Worm (Caenorhabditis elegans) whole organism, young adult: ENCODE results near the gene ZK121.2.

Experiments
- D2030.7 ChIP-seq: fragments of 200-800 bp; sonication (Bioruptor generic); IDR thresholded peaks from 2 replicates; pipeline ENCODE4 v1.3.6; 2022; ENCODE audit warnings: missing genetic modification reagents, missing genetic modification characterization, missing compliant biosample characterization
- F49E8.2 ChIP-seq: sonication (generic microtip); optimal IDR thresholded peaks from 3 replicates; lab custom pipeline; 2017; ENCODE audit warnings: missing genetic modification characterization, mild to moderate bottlenecking, missing compliant biosample characterization, antibody characterized with exemption, moderate library complexity; ENCODE audit not compliant: insufficient read depth
- F55B11.4 ChIP-seq: sonication (generic microtip); optimal IDR thresholded peaks from 2 replicates; lab custom pipeline; 2016; ENCODE audit warnings: missing compliant biosample characterization, missing genetic modification characterization, borderline replicate concordance; ENCODE audit not compliant: insufficient read depth
- T26A5.8 ChIP-seq: sonication (generic microtip); optimal IDR thresholded peaks from 2 replicates; lab custom pipeline; 2016; ENCODE audit warnings: missing genetic modification characterization, missing compliant biosample characterization
- Y67H2A.10 ChIP-seq: fragments of 200-800 bp; sonication (Bioruptor generic); conservative IDR thresholded peaks from 2 replicates; pipeline ENCODE4 v1.3.6; 2022; ENCODE audit warnings: missing genetic modification reagents, missing genetic modification characterization, missing compliant biosample characterization
- ZK185.1 ChIP-seq: sonication (generic microtip); optimal IDR thresholded peaks from 2 replicates; lab custom pipeline; 2016; ENCODE audit warnings: mild to moderate bottlenecking, missing genetic modification characterization, missing compliant biosample characterization; ENCODE audit not compliant: poor library complexity, severe bottlenecking
- aptf-3 ChIP-seq: fragments of 200-800 bp; sonication (Bioruptor generic); IDR thresholded peaks from 2 replicates; pipeline ENCODE4 v1.3.6; 2022; ENCODE audit warnings: missing genetic modification characterization, missing compliant biosample characterization
- attf-3 ChIP-seq: fragments of 200-800 bp; sonication (Bioruptor generic); conservative IDR thresholded peaks from 2 replicates; pipeline ENCODE4 v1.3.6; 2022; ENCODE audit warnings: missing genetic modification reagents, missing genetic modification characterization, missing compliant biosample characterization
- attf-5 ChIP-seq: fragments of 200-800 bp; sonication (Bioruptor generic); optimal IDR thresholded peaks from 2 replicates; lab custom pipeline; 2018; ENCODE audit warnings: mild to moderate bottlenecking, missing genetic modification characterization, missing compliant biosample characterization
- attf-6 ChIP-seq: fragments of 200-800 bp; sonication (Bioruptor generic); IDR thresholded peaks from 2 replicates; pipeline ENCODE4 v1.3.6; 2022; ENCODE audit warnings: missing genetic modification reagents, missing genetic modification characterization, missing compliant biosample characterization
- ccch-3 ChIP-seq: fragments of 200-800 bp; sonication (Bioruptor generic); optimal IDR thresholded peaks from 2 replicates; lab custom pipeline; 2018; ENCODE audit warnings: mild to moderate bottlenecking, missing genetic modification characterization, missing compliant biosample characterization
- cebp-1 ChIP-seq, 2 experiments: fragments of 200-800 bp in 1 of 2; sonication (Bioruptor generic) in 1 of 2; sonication (generic microtip) in 1 of 2; IDR thresholded peaks in 1 of 2; optimal IDR thresholded peaks in 1 of 2; 2 replicates each; pipeline versions ENCODE4 v1.3.6 to Lab custom; 2017 to 2022; ENCODE audit warnings: missing compliant biosample characterization in 2 of 2, missing genetic modification characterization in 2 of 2, mild to moderate bottlenecking in 1 of 2, missing genetic modification reagents in 1 of 2, moderate library complexity in 1 of 2
- ceh-100 ChIP-seq: fragments of 200-800 bp; sonication (Bioruptor generic); IDR thresholded peaks from 2 replicates; pipeline ENCODE4 v1.3.6; 2022; ENCODE audit warnings: missing genetic modification reagents, missing genetic modification characterization, missing compliant biosample characterization
- ceh-40 ChIP-seq: fragments of 200-800 bp; sonication (Bioruptor generic); IDR thresholded peaks from 2 replicates; pipeline ENCODE4 v1.3.6; 2022; ENCODE audit warnings: missing genetic modification characterization, missing compliant biosample characterization
- ceh-79 ChIP-seq: sonication (generic microtip); optimal IDR thresholded peaks from 2 replicates; lab custom pipeline; 2017; ENCODE audit warnings: mild to moderate bottlenecking, missing genetic modification characterization, missing compliant biosample characterization
- dpl-1 ChIP-seq: fragments of 150-350 bp; optimal IDR thresholded peaks from 2 replicates; lab custom pipeline; 2014; ENCODE audit warnings: missing biosample characterization, missing genetic modification reagents, missing genetic modification characterization
- efl-1 ChIP-seq: fragments of 150-350 bp; optimal IDR thresholded peaks from 2 replicates; lab custom pipeline; 2014; ENCODE audit warnings: missing biosample characterization, missing genetic modification reagents, missing genetic modification characterization
- egl-44 ChIP-seq: fragments of 200-800 bp; sonication (Bioruptor generic); IDR thresholded peaks from 2 replicates; pipeline ENCODE4 v1.3.6; 2022; ENCODE audit warnings: missing genetic modification reagents, missing genetic modification characterization, missing compliant biosample characterization
- egrh-3 ChIP-seq: fragments of 200-800 bp; sonication (Bioruptor generic); IDR thresholded peaks from 2 replicates; pipeline ENCODE4 v1.3.6; 2022; ENCODE audit warnings: missing genetic modification reagents, missing genetic modification characterization, missing compliant biosample characterization
- ets-4 ChIP-seq: fragments of 200-800 bp; sonication (Bioruptor generic); optimal IDR thresholded peaks from 2 replicates; lab custom pipeline; 2018; ENCODE audit warnings: mild to moderate bottlenecking, missing genetic modification characterization, missing compliant biosample characterization
- gei-17 ChIP-seq: fragments of 200-800 bp; sonication (Bioruptor generic); optimal IDR thresholded peaks from 2 replicates; lab custom pipeline; 2018; ENCODE audit warnings: mild to moderate bottlenecking, missing genetic modification characterization, missing compliant biosample characterization
- him-1 ChIP-seq: sonication (generic microtip); optimal IDR thresholded peaks from 2 replicates; lab custom pipeline; 2016; ENCODE audit warnings: missing genotype, missing genetic modification reagents, missing genetic modification characterization, missing compliant biosample characterization
- hmg-1.2 ChIP-seq: fragments of 200-800 bp; sonication (Bioruptor generic); IDR thresholded peaks from 2 replicates; pipeline ENCODE4 v1.3.6; 2022; ENCODE audit warnings: missing genetic modification reagents, missing genetic modification characterization, missing compliant biosample characterization
- hsf-1 ChIP-seq: fragments of 200-800 bp; sonication (Bioruptor generic); IDR thresholded peaks from 2 replicates; pipeline ENCODE4 v1.3.6; 2022; ENCODE audit warnings: missing genetic modification reagents, missing genetic modification characterization, missing compliant biosample characterization
- lin-26 ChIP-seq: fragments of 200-800 bp; sonication (Bioruptor generic); IDR thresholded peaks from 2 replicates; pipeline ENCODE4 v1.3.6; 2022; ENCODE audit warnings: missing genetic modification reagents, missing genetic modification characterization, missing compliant biosample characterization
- lin-54 ChIP-seq: fragments of 200-800 bp; sonication (Bioruptor generic); optimal IDR thresholded peaks from 2 replicates; lab custom pipeline; 2018; ENCODE audit warnings: mild to moderate bottlenecking, missing genetic modification characterization, missing compliant biosample characterization
- lir-1 ChIP-seq: fragments of 200-800 bp; sonication (Bioruptor generic); conservative IDR thresholded peaks from 2 replicates; pipeline ENCODE4 v1.3.6; 2022; ENCODE audit warnings: missing genetic modification reagents, missing genetic modification characterization, missing compliant biosample characterization
- lsl-1 ChIP-seq: fragments of 200-800 bp; sonication (Bioruptor generic); optimal IDR thresholded peaks from 2 replicates; lab custom pipeline; 2018; ENCODE audit warnings: mild to moderate bottlenecking, missing genetic modification characterization, moderate library complexity, missing compliant biosample characterization
- madf-6 ChIP-seq: fragments of 200-800 bp; sonication (Bioruptor generic); IDR thresholded peaks from 2 replicates; pipeline ENCODE4 v1.3.6; 2022; ENCODE audit warnings: missing genetic modification reagents, missing genetic modification characterization, missing compliant biosample characterization
- mcd-1 ChIP-seq: fragments of 200-800 bp; sonication (Bioruptor generic); IDR thresholded peaks from 2 replicates; pipeline ENCODE4 v1.3.6; 2022; ENCODE audit warnings: missing genetic modification reagents, missing genetic modification characterization, missing compliant biosample characterization
- mel-28 ChIP-seq: sonication (generic microtip); optimal IDR thresholded peaks from 2 replicates; lab custom pipeline; 2016; ENCODE audit warnings: borderline replicate concordance, mild to moderate bottlenecking, missing genetic modification characterization, missing compliant biosample characterization
- mes-4 ChIP-seq: sonication (generic microtip); optimal IDR thresholded peaks from 2 replicates; lab custom pipeline; 2016; ENCODE audit warnings: missing genotype, missing genetic modification characterization, missing compliant biosample characterization
- nhr-27 ChIP-seq: fragments of 200-800 bp; sonication (Bioruptor generic); optimal IDR thresholded peaks from 2 replicates; lab custom pipeline; 2018; ENCODE audit warnings: mild to moderate bottlenecking, missing genetic modification characterization, moderate library complexity, missing compliant biosample characterization
- nhr-80 ChIP-seq: sonication (generic microtip); optimal IDR thresholded peaks from 2 replicates; lab custom pipeline; 2016; ENCODE audit warnings: missing genetic modification characterization, missing compliant biosample characterization
- nhr-90 ChIP-seq: sonication (generic microtip); optimal IDR thresholded peaks from 2 replicates; lab custom pipeline; 2016; ENCODE audit warnings: missing genotype, mild to moderate bottlenecking, missing genetic modification characterization, missing compliant biosample characterization
- pha-4 ChIP-seq: fragments of 150-350 bp; sonication (generic microtip); optimal IDR thresholded peaks from 2 replicates; lab custom pipeline; 2014; ENCODE audit warnings: missing biosample characterization, missing genetic modification reagents, missing genetic modification characterization
- repo-1 ChIP-seq: sonication (generic microtip); optimal IDR thresholded peaks from 2 replicates; lab custom pipeline; 2017; ENCODE audit warnings: mild to moderate bottlenecking, missing genetic modification characterization, missing compliant biosample characterization
- snpc-4 ChIP-seq, 5 experiments: fragments of 150-350 bp in 1 of 5; sonication (generic microtip) in 4 of 5; optimal IDR thresholded peaks; 2 replicates each; lab custom pipeline; 2014 to 2018; ENCODE audit warnings: missing genetic modification characterization in 5 of 5, missing biosample characterization in 3 of 5, antibody characterized with exemption in 2 of 5, mild to moderate bottlenecking in 2 of 5, missing compliant biosample characterization in 2 of 5, missing genotype in 2 of 5, moderate library complexity in 2 of 5, missing genetic modification reagents in 1 of 5
- tbx-9 ChIP-seq: sonication (generic microtip); optimal IDR thresholded peaks from 2 replicates; lab custom pipeline; 2016; ENCODE audit warnings: borderline replicate concordance, missing genetic modification characterization, inconsistent platforms, missing compliant biosample characterization
- unc-62 ChIP-seq: fragments of 150-350 bp; optimal IDR thresholded peaks from 2 replicates; lab custom pipeline; 2014; ENCODE audit warnings: missing biosample characterization, missing genetic modification reagents, missing genetic modification characterization
- xnd-1 ChIP-seq: sonication (generic microtip); optimal IDR thresholded peaks from 2 replicates; lab custom pipeline; 2016; ENCODE audit warnings: missing genotype, missing genetic modification reagents, missing genetic modification characterization, missing compliant biosample characterization
- zfh-2 ChIP-seq: fragments of 200-800 bp; sonication (Bioruptor generic); conservative IDR thresholded peaks from 2 replicates; pipeline ENCODE4 v1.3.6; 2022; ENCODE audit warnings: missing genetic modification reagents, missing genetic modification characterization, missing compliant biosample characterization
- ztf-18 ChIP-seq: sonication (generic microtip); optimal IDR thresholded peaks from 2 replicates; lab custom pipeline; 2016; ENCODE audit warnings: missing genotype, mild to moderate bottlenecking, missing genetic modification characterization, missing compliant biosample characterization

ZK121.2 gene

ce11 chrIII:5375001-5375532 lies 33.6 kb downstream of the ZK121.2 start (continued):
- no peak for TF ChIP-seq attf-3 (GFP tag; lab: Robert Waterston, UW)
- TF ChIP-seq lin-26 (GFP tag; lab: Robert Waterston, UW): no peak
- no peak for TF ChIP-seq mel-28 (tag; lab: Kevin White, UChicago)
- peak; percentile 94 for TF ChIP-seq lsl-1 (GFP tag; lab: Kevin White, UChicago)
- TF ChIP-seq snpc-4 (GFP tag; optimal IDR thresholded peaks at IDR 0.05; lab: Kevin White, UChicago): no peak
- TF ChIP-seq snpc-4 (tag; optimal IDR thresholded peaks at IDR 0.05; lab: Kevin White, UChicago): peak in 1 of 4 experiments; percentile 10
- TF ChIP-seq xnd-1 (tag; lab: Kevin White, UChicago): peak; percentile 78
- TF ChIP-seq madf-6 (GFP tag; lab: Robert Waterston, UW): peak; percentile 94
- peak; percentile 43; the same call in 1 of the 2 replicates for TF ChIP-seq D2030.7 (GFP tag; lab: Robert Waterston, UW)
- TF ChIP-seq hsf-1: 0 out of 2 replicates have a peak, but pooled peaks have one; percentile 22
- no peak for TF ChIP-seq aptf-3
- TF ChIP-seq ztf-18 (tag; lab: Kevin White, UChicago): no peak
- TF ChIP-seq hmg-1.2 (GFP tag; lab: Robert Waterston, UW): peak; percentile 33; the same call in 1 of the 2 replicates
- TF ChIP-seq lin-54 (GFP tag; lab: Kevin White, UChicago): peak; percentile 23

- TF ChIP-seq gei-17 (GFP tag; lab: Kevin White, UChicago): no peak
- TF ChIP-seq F55B11.4 (tag; lab: Kevin White, UChicago): no peak
- 0 out of 2 replicates have a peak, but pooled peaks have one; percentile 18 for TF ChIP-seq hmg-1.2 (GFP tag; lab: Robert Waterston, UW)
- peak; percentile 52 for TF ChIP-seq attf-5 (GFP tag; lab: Kevin White, UChicago)
- TF ChIP-seq mcd-1 (GFP tag; lab: Robert Waterston, UW): peak; percentile 56
- peak; percentile 11 for TF ChIP-seq pha-4
- peak; percentile 38 for TF ChIP-seq nhr-80 (tag; lab: Kevin White, UChicago)
Measured at ce11 chrIII:5379879-5380331, 38.4 kb downstream of the ZK121.2 start, which contains the start of gene paqr-2. paqr-2 (minus strand) TSS chrIII:5379929.

- TF ChIP-seq ceh-40 (GFP tag; lab: Robert Waterston, UW) (no peak), ceh-79 (tag; lab: Kevin White, UChicago) (no peak), Y67H2A.10 (GFP tag; lab: Robert Waterston, UW) (no peak), egrh-3 (GFP tag; lab: Robert Waterston, UW) (no peak), cebp-1 (GFP tag; IDR thresholded peaks at IDR 0.05; lab: Robert Waterston, UW) (no peak), cebp-1 (tag; optimal IDR thresholded peaks at IDR 0.05; lab: Kevin White, UChicago) (no peak), mes-4 (tag; lab: Kevin White, UChicago) (no peak), attf-3 (GFP tag; lab: Robert Waterston, UW) (no peak), repo-1 (tag; lab: Kevin White, UChicago) (no peak), efl-1 (GFP tag; lab: Kevin White, UChicago) (peak; percentile 29), tbx-9 (no peak), egl-44 (GFP tag; lab: Robert Waterston, UW) (no peak), unc-62 (GFP tag; lab: Kevin White, UChicago) (no peak), ZK185.1 (tag; lab: Kevin White, UChicago) (no peak), nhr-90 (no peak), ztf-18 (tag; lab: Kevin White, UChicago) (no peak), F55B11.4 (tag; lab: Kevin White, UChicago) (no peak), him-1 (tag; lab: Kevin White, UChicago) (peak; percentile 56), ceh-100 (GFP tag; lab: Robert Waterston, UW) (no peak), dpl-1 (no peak), ccch-3 (GFP tag; lab: Kevin White, UChicago) (no peak), nhr-27 (tag; lab: Kevin White, UChicago) (no peak), zfh-2 (GFP tag; lab: Robert Waterston, UW) (no peak), lin-26 (GFP tag; lab: Robert Waterston, UW) (no peak), attf-6 (GFP tag; lab: Robert Waterston, UW) (no peak), ets-4 (GFP tag; lab: Kevin White, UChicago) (no peak), F49E8.2 (tag; lab: Kevin White, UChicago) (no peak), lir-1 (GFP tag; lab: Robert Waterston, UW) (no peak), T26A5.8 (no peak)
Measured at ce11 chrIII:5380554-5380953, 39.1 kb downstream of the ZK121.2 start.
